Fruit fly (Drosophila melanogaster) whole organism, embryonic: ENCODE measurements around the gene CG32333.

Experiments
- CG1024 ChIP-seq: fragments of 200-800 bp; sonication (Bioruptor generic); IDR thresholded peaks from 2 replicates; pipeline ENCODE4 v1.3.6; 2022; ENCODE audit warnings: missing biosample characterization, missing genetic modification characterization
- CG10543 ChIP-seq: fragments of 200-800 bp; sonication (Bioruptor generic); optimal IDR thresholded peaks from 3 replicates; lab custom pipeline; 2017; ENCODE audit warnings: missing biosample characterization, mild to moderate bottlenecking, missing genetic modification characterization, moderate library complexity
- CG10565 ChIP-seq: fragments of 200-800 bp; sonication (Bioruptor generic); optimal IDR thresholded peaks from 3 replicates; lab custom pipeline; 2016; ENCODE audit warnings: missing biosample characterization, mild to moderate bottlenecking, missing genetic modification characterization
- CG10959 ChIP-seq: fragments of 200-800 bp; sonication (Bioruptor generic); IDR thresholded peaks from 2 replicates; pipeline ENCODE4 v1.3.6; 2022; ENCODE audit warnings: missing biosample characterization, missing genetic modification characterization
- CG12769 ChIP-seq: fragments of 200-800 bp; sonication (Bioruptor generic); optimal IDR thresholded peaks from 2 replicates; lab custom pipeline; 2019; ENCODE audit warnings: missing biosample characterization, mild to moderate bottlenecking, missing genetic modification characterization, moderate library complexity
- CG13287 ChIP-seq: fragments of 200-800 bp; sonication (Bioruptor generic); IDR thresholded peaks from 2 replicates; pipeline ENCODE4 v1.3.6; 2022; ENCODE audit warnings: missing biosample characterization, missing genetic modification characterization; ENCODE audit not compliant: partially characterized antibody
- CG1603 ChIP-seq: fragments of 200-800 bp; sonication (Bioruptor generic); optimal IDR thresholded peaks from 2 replicates; lab custom pipeline; 2019; ENCODE audit warnings: missing biosample characterization, mild to moderate bottlenecking, missing genetic modification characterization, moderate library complexity
- CG17385 ChIP-seq: fragments of 200-800 bp; sonication (Bioruptor generic); optimal IDR thresholded peaks from 3 replicates; lab custom pipeline; 2018; ENCODE audit warnings: missing biosample characterization, mild to moderate bottlenecking, missing genetic modification characterization
- CG18599 ChIP-seq: fragments of 200-800 bp; sonication (Bioruptor generic); optimal IDR thresholded peaks from 3 replicates; lab custom pipeline; 2017; ENCODE audit warnings: missing biosample characterization, missing genetic modification characterization, mild to moderate bottlenecking, moderate library complexity, missing genetic modification reagents
- CG2889 ChIP-seq: fragments of 200-800 bp; sonication (Bioruptor generic); IDR thresholded peaks from 3 replicates; pipeline ENCODE4 v1.3.6; 2022; ENCODE audit warnings: missing biosample characterization, missing genetic modification characterization
- CG31388 ChIP-seq: fragments of 200-800 bp; sonication (Bioruptor generic); optimal IDR thresholded peaks from 2 replicates; lab custom pipeline; 2016; ENCODE audit warnings: missing biosample characterization, missing genetic modification characterization
- CG4360 ChIP-seq: fragments of 200-800 bp; sonication (Bioruptor generic); IDR thresholded peaks from 2 replicates; pipeline ENCODE4 v1.3.6; 2022; ENCODE audit warnings: missing biosample characterization, missing genetic modification characterization
- CG4820 ChIP-seq: fragments of 200-800 bp; sonication (Bioruptor generic); optimal IDR thresholded peaks from 3 replicates; lab custom pipeline; 2016; ENCODE audit warnings: missing biosample characterization, missing genetic modification characterization
- CG5245 ChIP-seq: fragments of 200-800 bp; sonication (Bioruptor generic); optimal IDR thresholded peaks from 3 replicates; lab custom pipeline; 2016; ENCODE audit warnings: missing biosample characterization, missing genetic modification characterization
- CG6254 ChIP-seq: fragments of 200-800 bp; sonication (Bioruptor generic); optimal IDR thresholded peaks from 3 replicates; lab custom pipeline; 2017; ENCODE audit warnings: mild to moderate bottlenecking, missing biosample characterization, missing genetic modification reagents, missing genetic modification characterization
- CG7372 ChIP-seq: fragments of 200-800 bp; sonication (Bioruptor generic); IDR thresholded peaks from 2 replicates; pipeline ENCODE4 v1.3.6; 2022; ENCODE audit warnings: missing biosample characterization, missing genetic modification characterization
- CG8290 ChIP-seq, 3 experiments: fragments of 200-800 bp; sonication (Bioruptor generic); optimal IDR thresholded peaks; 2 replicates each; lab custom pipeline; 2016 to 2019; ENCODE audit warnings: missing biosample characterization in 3 of 3, missing genetic modification characterization in 3 of 3, mild to moderate bottlenecking in 2 of 3, moderate library complexity in 1 of 3
- CG8944 ChIP-seq: fragments of 200-800 bp; sonication (Bioruptor generic); optimal IDR thresholded peaks from 3 replicates; lab custom pipeline; 2016; ENCODE audit warnings: missing biosample characterization, missing genetic modification characterization
- CG9797 ChIP-seq: fragments of 200-800 bp; sonication (Bioruptor generic); optimal IDR thresholded peaks from 3 replicates; lab custom pipeline; 2018; ENCODE audit warnings: missing biosample characterization, mild to moderate bottlenecking, missing genetic modification characterization
- CG9817 ChIP-seq: fragments of 200-800 bp; sonication (Bioruptor generic); optimal IDR thresholded peaks from 2 replicates; lab custom pipeline; 2018; ENCODE audit warnings: missing biosample characterization, mild to moderate bottlenecking, missing genetic modification characterization, moderate library complexity
- Chrac-16 ChIP-seq: fragments of 200-800 bp; sonication (Bioruptor generic); optimal IDR thresholded peaks from 3 replicates; lab custom pipeline; 2016; ENCODE audit warnings: missing biosample characterization, missing genetic modification characterization
- D ChIP-seq, 2 experiments: fragments of 200-800 bp in 1 of 2; fragments of >200 bp in 1 of 2; sonication (Bioruptor generic) in 1 of 2; optimal IDR thresholded peaks; 2 replicates in 1 of 2; 3 replicates in 1 of 2; lab custom pipeline; 2017; ENCODE audit warnings: mild to moderate bottlenecking in 1 of 2, missing biosample characterization in 1 of 2, missing genetic modification characterization in 1 of 2, missing genetic modification reagents in 1 of 2
- D19A ChIP-seq: fragments of 200-800 bp; optimal IDR thresholded peaks from 3 replicates; lab custom pipeline; 2019; ENCODE audit warnings: missing biosample characterization, mild to moderate bottlenecking, missing genetic modification characterization, moderate library complexity
- D19B ChIP-seq: fragments of 200-800 bp; sonication (Bioruptor generic); optimal IDR thresholded peaks from 2 replicates; lab custom pipeline; 2017; ENCODE audit warnings: missing biosample characterization, mild to moderate bottlenecking, missing genetic modification characterization
- Deaf1 ChIP-seq: fragments of 200-800 bp; optimal IDR thresholded peaks from 3 replicates; lab custom pipeline; 2019; ENCODE audit warnings: missing biosample characterization, mild to moderate bottlenecking, missing genetic modification characterization, moderate library complexity
- Hey ChIP-seq: fragments of 200-800 bp; sonication (Bioruptor generic); optimal IDR thresholded peaks from 3 replicates; lab custom pipeline; 2018; ENCODE audit warnings: missing biosample characterization, mild to moderate bottlenecking, missing genetic modification characterization
- HmgD ChIP-seq: fragments of 200-800 bp; sonication (Bioruptor generic); optimal IDR thresholded peaks from 3 replicates; lab custom pipeline; 2016; ENCODE audit warnings: missing biosample characterization, missing genetic modification characterization
- Hsf ChIP-seq: fragments of 200-800 bp; sonication (Bioruptor generic); optimal IDR thresholded peaks from 3 replicates; lab custom pipeline; 2016; ENCODE audit warnings: missing biosample characterization, missing genetic modification characterization
- NK7.1 ChIP-seq: fragments of 200-800 bp; sonication (Bioruptor generic); optimal IDR thresholded peaks from 3 replicates; lab custom pipeline; 2016; ENCODE audit warnings: missing biosample characterization, missing genetic modification characterization
- NfI ChIP-seq: fragments of 200-800 bp; sonication (Bioruptor generic); optimal IDR thresholded peaks from 3 replicates; lab custom pipeline; 2018; ENCODE audit warnings: missing biosample characterization, mild to moderate bottlenecking, missing genetic modification characterization, moderate library complexity
- Poxn ChIP-seq: fragments of 200-800 bp; sonication (Bioruptor generic); IDR thresholded peaks from 2 replicates; pipeline ENCODE4 v1.3.6; 2022; ENCODE audit warnings: missing biosample characterization, missing genetic modification characterization
- Stat92E ChIP-seq, 3 experiments: fragments of >200 bp in 2 of 3; fragments of 200-800 bp in 1 of 3; sonication (Bioruptor generic) in 1 of 3; optimal IDR thresholded peaks; 2 replicates each; lab custom pipeline; 2017 to 2019; ENCODE audit warnings: missing biosample characterization in 3 of 3, missing genetic modification characterization in 3 of 3, mild to moderate bottlenecking in 1 of 3, moderate library complexity in 1 of 3
- ap ChIP-seq: fragments of 200-800 bp; sonication (Bioruptor generic); IDR thresholded peaks from 2 replicates; pipeline ENCODE4 v1.3.6; 2022; ENCODE audit warnings: missing biosample characterization, missing genetic modification characterization
- ara ChIP-seq: fragments of 200-800 bp; sonication (Bioruptor generic); IDR thresholded peaks from 2 replicates; pipeline ENCODE4 v1.3.6; 2022; ENCODE audit warnings: missing biosample characterization, missing genetic modification characterization
- ase ChIP-seq: fragments of 200-800 bp; sonication (Bioruptor generic); IDR thresholded peaks from 3 replicates; pipeline ENCODE4 v1.3.6; 2022; ENCODE audit warnings: missing biosample characterization, missing genetic modification characterization
- gcm2 ChIP-seq: fragments of 200-800 bp; sonication (Bioruptor generic); optimal IDR thresholded peaks from 2 replicates; lab custom pipeline; 2016; ENCODE audit warnings: missing biosample characterization, missing genetic modification characterization
- grn ChIP-seq: fragments of 200-800 bp; sonication (Bioruptor generic); optimal IDR thresholded peaks from 3 replicates; lab custom pipeline; 2017; ENCODE audit warnings: missing biosample characterization, missing genetic modification characterization
- inv ChIP-seq: fragments of 200-800 bp; sonication (Bioruptor generic); IDR thresholded peaks from 2 replicates; pipeline ENCODE4 v1.3.6; 2022; ENCODE audit warnings: missing biosample characterization, missing genetic modification characterization; ENCODE audit not compliant: partially characterized antibody
- lbe ChIP-seq: fragments of 200-800 bp; sonication (Bioruptor generic); optimal IDR thresholded peaks from 2 replicates; lab custom pipeline; 2016; ENCODE audit warnings: missing biosample characterization, mild to moderate bottlenecking, missing genetic modification characterization
- otp ChIP-seq: fragments of 200-800 bp; sonication (Bioruptor generic); IDR thresholded peaks from 3 replicates; pipeline ENCODE4, ENCODE4 v1.3.6; 2022; ENCODE audit warnings: missing biosample characterization, missing genetic modification characterization
- pita ChIP-seq: fragments of 200-800 bp; sonication (Bioruptor generic); optimal IDR thresholded peaks from 2 replicates; lab custom pipeline; 2017; ENCODE audit warnings: missing biosample characterization, mild to moderate bottlenecking, missing genetic modification characterization
- prd ChIP-seq, 3 experiments: fragments of >200 bp in 2 of 3; fragments of 200-800 bp in 1 of 3; sonication (Bioruptor generic) in 1 of 3; optimal IDR thresholded peaks in 2 of 3; IDR thresholded peaks in 1 of 3; 2 replicates in 2 of 3; 3 replicates in 1 of 3; pipeline versions ENCODE4 v1.3.6 to Lab custom; 2017 to 2022; ENCODE audit warnings: missing biosample characterization in 1 of 3, missing genetic modification characterization in 1 of 3
- salm ChIP-seq: fragments of 200-800 bp; sonication (Bioruptor generic); optimal IDR thresholded peaks from 2 replicates; lab custom pipeline; 2018; ENCODE audit warnings: missing biosample characterization, mild to moderate bottlenecking, missing genetic modification characterization
- sqz ChIP-seq: fragments of 200-800 bp; sonication (Bioruptor generic); optimal IDR thresholded peaks from 3 replicates; lab custom pipeline; 2018; ENCODE audit warnings: missing biosample characterization, mild to moderate bottlenecking, missing genetic modification characterization
- tll ChIP-seq, 2 experiments: fragments of 200-800 bp in 1 of 2; fragments of >200 bp in 1 of 2; sonication (Bioruptor generic) in 1 of 2; optimal IDR thresholded peaks; 2 replicates each; lab custom pipeline; 2017 to 2019; ENCODE audit warnings: missing biosample characterization in 2 of 2, missing genetic modification characterization in 2 of 2, mild to moderate bottlenecking in 1 of 2, moderate library complexity in 1 of 2
- toy ChIP-seq: fragments of 200-800 bp; sonication (Bioruptor generic); IDR thresholded peaks from 2 replicates; pipeline ENCODE4 v1.3.6; 2022; ENCODE audit warnings: missing biosample characterization, missing genetic modification characterization
- vnd ChIP-seq: fragments of 200-800 bp; sonication (Bioruptor generic); IDR thresholded peaks from 3 replicates; pipeline ENCODE4 v1.3.6; 2022; ENCODE audit warnings: missing biosample characterization, missing genetic modification characterization; ENCODE audit not compliant: partially characterized antibody
- z ChIP-seq: fragments of 200-800 bp; sonication (Bioruptor generic); IDR thresholded peaks from 3 replicates; pipeline ENCODE4 v1.3.6; 2022; ENCODE audit warnings: missing biosample characterization, missing genetic modification characterization

The CG32333 gene

dm6 chr3L:1307005-1307632 lies 31.4 kb downstream of the CG32333 start, which contains the start of the genes Ctr9 and Nt5a (continued):
- no peak for TF ChIP-seq D19B (GFP tag; lab: Kevin White, UChicago)
- no peak for TF ChIP-seq lbe (GFP tag; lab: Kevin White, UChicago)
- TF ChIP-seq tll (GFP tag; optimal IDR thresholded peaks at IDR 0.05; lab: Kevin White, UChicago): peak in 1 of 2 experiments; percentile 34
- peak; percentile 59 for TF ChIP-seq Chrac-16 (GFP tag; lab: Kevin White, UChicago)
- TF ChIP-seq CG8944 (GFP tag; lab: Kevin White, UChicago): peak; percentile 15
- TF ChIP-seq CG9797: peak; percentile 37
- TF ChIP-seq gcm2 (GFP tag; lab: Kevin White, UChicago): peak; percentile 51
- TF ChIP-seq CG1024 (GFP tag; lab: Robert Waterston, UW): no peak
- TF ChIP-seq CG17385 (GFP tag; lab: Kevin White, UChicago): peak; percentile 8
- no peak for TF ChIP-seq salm (tag; lab: Kevin White, UChicago)
- no peak for TF ChIP-seq prd (optimal IDR thresholded peaks at IDR 0.05; lab: Kevin White, UChicago)
- TF ChIP-seq prd (GFP tag; IDR thresholded peaks at IDR 0.05; lab: Robert Waterston, UW): peak; percentile 45; the same call in 2 of the 3 replicates
- TF ChIP-seq NfI (GFP tag; lab: Kevin White, UChicago): peak; percentile 66
- TF ChIP-seq CG13287 (GFP tag; lab: Robert Waterston, UW): peak; percentile 87
- TF ChIP-seq CG7372 (GFP tag; lab: Robert Waterston, UW): no peak; the same call in 1 of the 2 replicates
- TF ChIP-seq HmgD (GFP tag; lab: Kevin White, UChicago): peak; percentile 41
- peak; percentile 68 for TF ChIP-seq inv (GFP tag; lab: Robert Waterston, UW)
- no peak for TF ChIP-seq pita (GFP tag; lab: Kevin White, UChicago)
- no peak for TF ChIP-seq toy (GFP tag; lab: Robert Waterston, UW)
- TF ChIP-seq CG6254 (GFP tag; lab: Kevin White, UChicago): no peak
- no peak for TF ChIP-seq Poxn (GFP tag; lab: Robert Waterston, UW)
- TF ChIP-seq vnd: no peak
- TF ChIP-seq z: no peak
- TF ChIP-seq D (optimal IDR thresholded peaks at IDR 0.05; lab: Kevin White, UChicago): no peak
- no peak for TF ChIP-seq D (GFP tag; optimal IDR thresholded peaks at IDR 0.05; lab: Kevin White, UChicago)
- no peak for TF ChIP-seq CG10959
- TF ChIP-seq Hsf (GFP tag; lab: Kevin White, UChicago): peak; percentile 42
- TF ChIP-seq CG5245 (GFP tag; lab: Kevin White, UChicago): no peak
- 0 out of 2 replicates have a peak, but pooled peaks have one; percentile 36 for TF ChIP-seq CG4360 (GFP tag; lab: Robert Waterston, UW)
- peak; percentile 85 for TF ChIP-seq CG1603 (tag; lab: Kevin White, UChicago)
- no peak for TF ChIP-seq ara (GFP tag; lab: Robert Waterston, UW)
- no peak for TF ChIP-seq D19A (tag; lab: Kevin White, UChicago)
- peak; percentile 41 for TF ChIP-seq grn (GFP tag; lab: Kevin White, UChicago)
- peak; percentile 34; the same call in 1 of the 3 replicates for TF ChIP-seq CG2889 (GFP tag; lab: Robert Waterston, UW)
- TF ChIP-seq Deaf1 (tag; lab: Kevin White, UChicago): no peak
- TF ChIP-seq CG18599: peak; percentile 38
- TF ChIP-seq sqz: no peak
- TF ChIP-seq CG4820: no peak
- TF ChIP-seq CG12769 (tag; lab: Kevin White, UChicago): peak; percentile 82
- TF ChIP-seq otp (GFP tag; lab: Robert Waterston, UW): no peak
- TF ChIP-seq CG8290 (GFP tag; optimal IDR thresholded peaks at IDR 0.05; lab: Kevin White, UChicago): no peak
- peak in 1 of 2 experiments; percentile 90 for TF ChIP-seq CG8290 (tag; optimal IDR thresholded peaks at IDR 0.05; lab: Kevin White, UChicago)
- no peak for TF ChIP-seq CG10565 (GFP tag; lab: Kevin White, UChicago)
- no peak for TF ChIP-seq ap (GFP tag; lab: Robert Waterston, UW)
- TF ChIP-seq ase (GFP tag; lab: Robert Waterston, UW): no peak
- TF ChIP-seq CG10543 (GFP tag; lab: Kevin White, UChicago): peak; percentile 76
- TF ChIP-seq Stat92E (GFP tag; optimal IDR thresholded peaks at IDR 0.05; lab: Kevin White, UChicago): peak in 1 of 3 experiments; percentile 29
- TF ChIP-seq CG31388 (GFP tag; lab: Kevin White, UChicago): no peak
- TF ChIP-seq Hey (tag; lab: Kevin White, UChicago): no peak
- peak; percentile 28 for TF ChIP-seq NK7.1 (GFP tag; lab: Kevin White, UChicago)
- peak; percentile 65 for TF ChIP-seq CG9817
